Worm (Caenorhabditis elegans) whole organism, early embryonic: ENCODE measurements around the gene rps-8.

Experiments used
- ama-1 ChIP-seq: fragments of 150-350 bp; optimal IDR thresholded peaks from 2 replicates; lab custom pipeline; 2014
- pes-1 ChIP-seq: fragments of 200-800 bp; sonication (Bioruptor generic); IDR thresholded peaks from 2 replicates; pipeline ENCODE4 v1.3.6; 2022; ENCODE audit warnings: missing genetic modification reagents, missing genetic modification characterization, missing compliant biosample characterization

DNA sequence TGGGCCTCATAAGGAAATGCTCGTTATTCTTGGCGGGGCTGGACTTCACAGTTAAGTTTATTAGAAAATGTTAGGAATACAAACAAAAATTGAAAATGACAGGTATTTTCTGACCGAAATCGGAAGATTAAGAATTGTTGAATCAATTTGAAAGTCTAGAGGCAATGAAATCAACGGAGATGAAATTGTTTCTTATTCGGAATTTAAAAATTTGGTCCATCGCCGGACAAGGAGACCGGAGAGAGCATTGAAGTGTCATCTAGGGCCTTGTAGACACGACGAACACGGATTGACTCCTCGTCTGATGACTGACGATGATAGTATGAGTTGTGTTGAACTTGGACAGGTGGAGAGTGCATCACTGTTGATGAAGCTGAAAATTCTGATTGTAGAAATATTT is 7.0 kb upstream of the rps-8 start:
- TF ChIP-seq pes-1 (no peak), ama-1 (no peak)
